Worm (Caenorhabditis elegans) whole organism, L1 larva: ENCODE data around the gene F33A8.4.

Experiments
- C16A3.4 ChIP-seq: fragments of 150-350 bp; optimal IDR thresholded peaks from 2 replicates; lab custom pipeline; 2014; ENCODE audit warnings: missing biosample characterization, missing genetic modification characterization
- elt-3 ChIP-seq, 6 experiments: fragments of 150-350 bp in 1 of 6; sonication (generic microtip); optimal IDR thresholded peaks; 2 replicates each; lab custom pipeline; 2017 to 2018; ENCODE audit warnings: missing biosample characterization in 6 of 6, missing genetic modification characterization in 6 of 6, inconsistent platforms in 1 of 6
- fos-1 ChIP-seq: fragments of 150-350 bp; optimal IDR thresholded peaks from 2 replicates; lab custom pipeline; 2014; ENCODE audit warnings: missing biosample characterization, missing genetic modification characterization
- hpl-2 ChIP-seq: fragments of 150-350 bp; optimal IDR thresholded peaks from 2 replicates; lab custom pipeline; 2014; ENCODE audit warnings: missing biosample characterization, missing genetic modification reagents, missing genetic modification characterization
- nhr-77 ChIP-seq: fragments of 150-350 bp; optimal IDR thresholded peaks from 2 replicates; lab custom pipeline; 2014; ENCODE audit warnings: missing biosample characterization, missing genetic modification characterization
- nhr-90 ChIP-seq: sonication (generic microtip); optimal IDR thresholded peaks from 2 replicates; lab custom pipeline; 2016; ENCODE audit warnings: mild to moderate bottlenecking, missing genetic modification characterization, missing compliant biosample characterization; ENCODE audit not compliant: poor library complexity
- tbx-2 ChIP-seq: sonication (generic microtip); optimal IDR thresholded peaks from 2 replicates; lab custom pipeline; 2016; ENCODE audit warnings: missing genetic modification characterization, missing compliant biosample characterization
- ztf-11 ChIP-seq, 2 experiments: sonication (generic microtip); optimal IDR thresholded peaks; 2 replicates each; lab custom pipeline; 2016 to 2017; ENCODE audit warnings: missing genetic modification characterization in 2 of 2, missing biosample characterization in 1 of 2, missing compliant biosample characterization in 1 of 2

DNA sequence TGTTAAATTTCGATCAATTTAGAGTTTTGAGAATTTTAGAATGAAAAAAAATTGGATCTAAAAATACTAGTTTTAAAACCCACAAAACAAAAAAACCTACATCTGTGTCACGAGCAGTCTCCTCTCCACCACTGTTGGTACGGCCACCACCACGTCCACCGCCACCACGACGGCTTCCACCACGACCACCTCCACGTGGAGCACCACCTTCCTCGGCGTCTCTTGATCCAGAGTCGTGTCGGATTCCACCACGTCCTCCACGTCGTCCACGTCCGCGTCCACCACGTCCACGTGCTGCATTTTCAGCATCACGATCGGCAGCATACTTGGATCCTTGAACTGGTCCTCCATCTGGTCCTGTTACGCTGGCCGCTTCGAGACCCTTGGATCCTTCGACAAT lies 8.7 kb downstream of the F33A8.4 start:
- TF ChIP-seq nhr-90: no peak
- no peak for TF ChIP-seq C16A3.4 (tag; lab: Kevin White, UChicago)
- no peak for TF ChIP-seq ztf-11 (tag; optimal IDR thresholded peaks at IDR 0.05; lab: Kevin White, UChicago)
- no peak for TF ChIP-seq nhr-77
- no peak for TF ChIP-seq fos-1 (tag; lab: Kevin White, UChicago)
- TF ChIP-seq hpl-2 (GFP tag; lab: Kevin White, UChicago): no peak
- no peak for TF ChIP-seq elt-3 (tag; optimal IDR thresholded peaks at IDR 0.05; lab: Kevin White, UChicago)
- TF ChIP-seq tbx-2: no peak
